Fruit fly (Drosophila melanogaster) whole organism, embryonic: ENCODE measurements around the gene CG13299.
A peak's percentile ranks its signal among the peaks of the same experiment; 100 is the strongest.

Source experiments
- Asciz ChIP-seq: fragments of 200-800 bp; sonication (Bioruptor generic); optimal IDR thresholded peaks from 2 replicates; lab custom pipeline; 2017; ENCODE audit warnings: missing biosample characterization, mild to moderate bottlenecking, missing genetic modification characterization, missing genetic modification reagents
- B-H2 ChIP-seq: fragments of 200-800 bp; sonication (Bioruptor generic); optimal IDR thresholded peaks from 2 replicates; lab custom pipeline; 2018; ENCODE audit warnings: missing biosample characterization, mild to moderate bottlenecking, missing genetic modification characterization
- CG10209 ChIP-seq: fragments of 200-800 bp; sonication (Bioruptor generic); optimal IDR thresholded peaks from 3 replicates; lab custom pipeline; 2017; ENCODE audit warnings: missing biosample characterization, mild to moderate bottlenecking, missing genetic modification characterization, missing genetic modification reagents
- CG10366 ChIP-seq: fragments of 200-800 bp; sonication (Bioruptor generic); IDR thresholded peaks from 2 replicates; pipeline ENCODE4 v1.3.6; 2022; ENCODE audit warnings: missing biosample characterization, missing genetic modification characterization
- CG12219 ChIP-seq: fragments of 200-800 bp; sonication (Bioruptor generic); optimal IDR thresholded peaks from 3 replicates; lab custom pipeline; 2018; ENCODE audit warnings: missing biosample characterization, mild to moderate bottlenecking, missing genetic modification characterization
- CG12659 ChIP-seq: fragments of 200-800 bp; sonication (Bioruptor generic); optimal IDR thresholded peaks from 3 replicates; lab custom pipeline; 2017; ENCODE audit warnings: mild to moderate bottlenecking, missing biosample characterization, missing genetic modification reagents, missing genetic modification characterization
- CG13296 ChIP-seq: fragments of 200-800 bp; sonication (Bioruptor generic); optimal IDR thresholded peaks from 3 replicates; lab custom pipeline; 2018; ENCODE audit warnings: missing biosample characterization, mild to moderate bottlenecking, missing genetic modification characterization
- CG14014 ChIP-seq: fragments of 200-800 bp; sonication (Bioruptor generic); IDR thresholded peaks from 2 replicates; pipeline ENCODE4 v1.3.6; 2022; ENCODE audit warnings: missing biosample characterization, missing genetic modification characterization
- CG15269 ChIP-seq: fragments of 200-800 bp; sonication (Bioruptor generic); optimal IDR thresholded peaks from 2 replicates; lab custom pipeline; 2018; ENCODE audit warnings: missing biosample characterization, mild to moderate bottlenecking, missing genetic modification characterization, moderate library complexity
- CG17385 ChIP-seq: fragments of 200-800 bp; sonication (Bioruptor generic); optimal IDR thresholded peaks from 3 replicates; lab custom pipeline; 2018; ENCODE audit warnings: missing biosample characterization, mild to moderate bottlenecking, missing genetic modification characterization
- CG17802 ChIP-seq: fragments of 200-800 bp; sonication (Bioruptor generic); optimal IDR thresholded peaks from 2 replicates; lab custom pipeline; 2018; ENCODE audit warnings: missing biosample characterization, mild to moderate bottlenecking, missing genetic modification characterization, moderate library complexity
- CG3847 ChIP-seq: fragments of 200-800 bp; sonication (Bioruptor generic); IDR thresholded peaks from 2 replicates; pipeline ENCODE4 v1.3.6; 2022; ENCODE audit warnings: missing biosample characterization, missing genetic modification characterization
- CG42726 ChIP-seq: fragments of 200-800 bp; sonication (Bioruptor generic); IDR thresholded peaks from 2 replicates; pipeline ENCODE4 v1.3.6; 2022; ENCODE audit warnings: missing biosample characterization, missing genetic modification characterization; ENCODE audit not compliant: partially characterized antibody
- CG4328 ChIP-seq: fragments of 200-800 bp; sonication (Bioruptor generic); optimal IDR thresholded peaks from 3 replicates; lab custom pipeline; 2017; ENCODE audit warnings: missing biosample characterization, missing genetic modification reagents, missing genetic modification characterization
- CG5180 ChIP-seq: fragments of 200-800 bp; sonication (Bioruptor generic); optimal IDR thresholded peaks from 3 replicates; lab custom pipeline; 2017; ENCODE audit warnings: missing biosample characterization, missing genetic modification characterization, mild to moderate bottlenecking, moderate library complexity, missing genetic modification reagents
- CG6254 ChIP-seq: fragments of 200-800 bp; sonication (Bioruptor generic); optimal IDR thresholded peaks from 3 replicates; lab custom pipeline; 2017; ENCODE audit warnings: mild to moderate bottlenecking, missing biosample characterization, missing genetic modification reagents, missing genetic modification characterization
- CG6791 ChIP-seq: fragments of 200-800 bp; sonication (Bioruptor generic); IDR thresholded peaks from 3 replicates; pipeline ENCODE4 v1.3.6; 2022; ENCODE audit warnings: missing biosample characterization, missing genetic modification characterization; ENCODE audit not compliant: partially characterized antibody
- CG6813 ChIP-seq: fragments of 200-800 bp; sonication (Bioruptor generic); optimal IDR thresholded peaks from 2 replicates; lab custom pipeline; 2017; ENCODE audit warnings: missing biosample characterization, missing genetic modification characterization, mild to moderate bottlenecking, moderate library complexity, missing genetic modification reagents
- CG8290 ChIP-seq, 3 experiments: fragments of 200-800 bp; sonication (Bioruptor generic); optimal IDR thresholded peaks; 2 replicates each; lab custom pipeline; 2016 to 2019; ENCODE audit warnings: missing biosample characterization in 3 of 3, missing genetic modification characterization in 3 of 3, mild to moderate bottlenecking in 2 of 3, moderate library complexity in 1 of 3
- D19A ChIP-seq: fragments of 200-800 bp; optimal IDR thresholded peaks from 3 replicates; lab custom pipeline; 2019; ENCODE audit warnings: missing biosample characterization, mild to moderate bottlenecking, missing genetic modification characterization, moderate library complexity
- HLH3B ChIP-seq: fragments of 200-800 bp; sonication (Bioruptor generic); IDR thresholded peaks from 2 replicates; pipeline ENCODE4 v1.3.6; 2022; ENCODE audit warnings: missing biosample characterization, missing genetic modification characterization
- HLH54F ChIP-seq: fragments of 200-800 bp; sonication (Bioruptor generic); optimal IDR thresholded peaks from 3 replicates; lab custom pipeline; 2016; ENCODE audit warnings: missing biosample characterization, missing genetic modification characterization
- Jarid2 ChIP-seq: fragments of 200-800 bp; sonication (Bioruptor generic); optimal IDR thresholded peaks from 3 replicates; lab custom pipeline; 2017; ENCODE audit warnings: mild to moderate bottlenecking, missing biosample characterization, missing genetic modification reagents, missing genetic modification characterization
- MTF-1 ChIP-seq: fragments of 200-800 bp; sonication (Bioruptor generic); optimal IDR thresholded peaks from 2 replicates; lab custom pipeline; 2018; ENCODE audit warnings: missing biosample characterization, mild to moderate bottlenecking, missing genetic modification characterization, borderline replicate concordance
- Mad ChIP-seq: fragments of 200-800 bp; sonication (Bioruptor generic); optimal IDR thresholded peaks from 2 replicates; lab custom pipeline; 2016; ENCODE audit warnings: missing biosample characterization, missing genetic modification characterization
- NfI ChIP-seq: fragments of 200-800 bp; sonication (Bioruptor generic); optimal IDR thresholded peaks from 3 replicates; lab custom pipeline; 2018; ENCODE audit warnings: missing biosample characterization, mild to moderate bottlenecking, missing genetic modification characterization, moderate library complexity
- Opbp ChIP-seq: fragments of 200-800 bp; sonication (Bioruptor generic); IDR thresholded peaks from 3 replicates; pipeline ENCODE4 v1.3.6; 2022; ENCODE audit warnings: missing biosample characterization, missing genetic modification characterization; ENCODE audit not compliant: partially characterized antibody
- Side ChIP-seq: fragments of 200-800 bp; sonication (Bioruptor generic); optimal IDR thresholded peaks from 2 replicates; lab custom pipeline; 2016; ENCODE audit warnings: missing biosample characterization, missing genetic modification characterization
- Ssrp ChIP-seq: fragments of 200-800 bp; sonication (Bioruptor generic); optimal IDR thresholded peaks from 2 replicates; lab custom pipeline; 2018; ENCODE audit warnings: missing biosample characterization, mild to moderate bottlenecking, missing genetic modification characterization, moderate library complexity
- Trl ChIP-seq, 3 experiments: fragments of >200 bp in 2 of 3; fragments of 200-800 bp in 1 of 3; sonication (Bioruptor generic) in 1 of 3; optimal IDR thresholded peaks; 2 replicates in 1 of 3; 3 replicates in 2 of 3; lab custom pipeline; 2016 to 2017; ENCODE audit warnings: missing biosample characterization in 1 of 3, missing genetic modification characterization in 1 of 3
- ab ChIP-seq: fragments of 200-800 bp; sonication (Bioruptor generic); optimal IDR thresholded peaks from 2 replicates; lab custom pipeline; 2016; ENCODE audit warnings: missing biosample characterization, missing genetic modification characterization
- ac ChIP-seq: fragments of 200-800 bp; sonication (Bioruptor generic); optimal IDR thresholded peaks from 3 replicates; lab custom pipeline; 2017; ENCODE audit warnings: missing biosample characterization, mild to moderate bottlenecking, missing genetic modification characterization
- ap ChIP-seq: fragments of 200-800 bp; sonication (Bioruptor generic); IDR thresholded peaks from 2 replicates; pipeline ENCODE4 v1.3.6; 2022; ENCODE audit warnings: missing biosample characterization, missing genetic modification characterization
- bbx ChIP-seq: fragments of 200-800 bp; sonication (Bioruptor generic); IDR thresholded peaks from 2 replicates; pipeline ENCODE4 v1.3.6; 2022; ENCODE audit warnings: missing biosample characterization, missing genetic modification characterization; ENCODE audit not compliant: partially characterized antibody
- cad ChIP-seq: fragments of >200 bp; optimal IDR thresholded peaks from 2 replicates; lab custom pipeline; 2017; ENCODE audit warnings: missing biosample characterization, missing genetic modification characterization
- caup ChIP-seq: fragments of 200-800 bp; sonication (Bioruptor generic); optimal IDR thresholded peaks from 3 replicates; lab custom pipeline; 2017; ENCODE audit warnings: missing biosample characterization, mild to moderate bottlenecking, missing genetic modification characterization, moderate library complexity; ENCODE audit not compliant: severe bottlenecking
- ci ChIP-seq: fragments of 200-800 bp; sonication (Bioruptor generic); IDR thresholded peaks from 3 replicates; pipeline ENCODE4 v1.3.6; 2022; ENCODE audit warnings: missing biosample characterization, missing genetic modification characterization
- crc ChIP-seq: fragments of 200-800 bp; sonication (Bioruptor generic); optimal IDR thresholded peaks from 2 replicates; lab custom pipeline; 2016; ENCODE audit warnings: missing biosample characterization, missing genetic modification characterization
- crol ChIP-seq: fragments of 200-800 bp; sonication (Bioruptor generic); IDR thresholded peaks from 2 replicates; pipeline ENCODE4 v1.3.6; 2022; ENCODE audit warnings: missing biosample characterization, missing genetic modification characterization
- crp ChIP-seq, 2 experiments: fragments of 200-800 bp; sonication (Bioruptor generic); optimal IDR thresholded peaks; 2 replicates in 1 of 2; 3 replicates in 1 of 2; lab custom pipeline; 2017; ENCODE audit warnings: missing biosample characterization in 2 of 2, missing genetic modification characterization in 2 of 2, mild to moderate bottlenecking in 1 of 2, moderate library complexity in 1 of 2
- gce ChIP-seq: fragments of 200-800 bp; sonication (Bioruptor generic); IDR thresholded peaks from 3 replicates; pipeline ENCODE4 v1.3.6; 2022; ENCODE audit warnings: missing biosample characterization, missing genetic modification characterization
- gcm ChIP-seq: fragments of 200-800 bp; sonication (Bioruptor generic); optimal IDR thresholded peaks from 2 replicates; lab custom pipeline; 2019; ENCODE audit warnings: missing biosample characterization, mild to moderate bottlenecking, missing genetic modification characterization, moderate library complexity
- mirr ChIP-seq: fragments of 200-800 bp; sonication (Bioruptor generic); optimal IDR thresholded peaks from 3 replicates; lab custom pipeline; 2018; ENCODE audit warnings: missing biosample characterization, mild to moderate bottlenecking, missing genetic modification characterization
- pfk ChIP-seq: fragments of 200-800 bp; sonication (Bioruptor generic); optimal IDR thresholded peaks from 2 replicates; lab custom pipeline; 2018; ENCODE audit warnings: missing biosample characterization, mild to moderate bottlenecking, missing genetic modification characterization, moderate library complexity
- sna ChIP-seq: fragments of 200-800 bp; sonication (Bioruptor generic); IDR thresholded peaks from 2 replicates; pipeline ENCODE4 v1.3.6; 2022; ENCODE audit warnings: missing biosample characterization, missing genetic modification characterization; ENCODE audit not compliant: partially characterized antibody
- vvl ChIP-seq: fragments of 200-800 bp; sonication (Bioruptor generic); IDR thresholded peaks from 2 replicates; pipeline ENCODE4 v1.3.6; 2022; ENCODE audit warnings: missing biosample characterization, missing genetic modification characterization
- zen2 ChIP-seq: fragments of 200-800 bp; sonication (Bioruptor generic); IDR thresholded peaks from 3 replicates; pipeline ENCODE4 v1.3.6; 2022; ENCODE audit warnings: missing biosample characterization, missing genetic modification characterization; ENCODE audit not compliant: partially characterized antibody

Gene CG13299

dm6 chr3L:6218517-6219155 lies 13.5 kb downstream of the CG13299 start (continued):
- TF ChIP-seq CG4328 (GFP tag; lab: Kevin White, UChicago) (no peak), CG10366 (GFP tag; lab: Robert Waterston, UW) (no peak), ap (GFP tag; lab: Robert Waterston, UW) (no peak), CG10209 (GFP tag; lab: Kevin White, UChicago) (no peak), B-H2 (GFP tag; lab: Kevin White, UChicago) (peak; percentile 15), CG14014 (GFP tag; lab: Robert Waterston, UW) (no peak), Side (GFP tag; lab: Kevin White, UChicago) (no peak), vvl (GFP tag; lab: Robert Waterston, UW) (no peak; the same call in 1 of the 2 replicates), D19A (tag; lab: Kevin White, UChicago) (peak; percentile 94), ab (GFP tag; lab: Kevin White, UChicago) (no peak), Ssrp (no peak), CG12659 (GFP tag; lab: Kevin White, UChicago) (no peak), CG5180 (peak; percentile 3), gcm (GFP tag; lab: Kevin White, UChicago) (peak; percentile 36), ac (GFP tag; lab: Kevin White, UChicago) (peak; percentile 32), CG12219 (GFP tag; lab: Kevin White, UChicago) (peak; percentile 30), Trl (optimal IDR thresholded peaks at IDR 0.05; lab: Kevin White, UChicago) (peak; percentile 70 to 72), Trl (GFP tag; optimal IDR thresholded peaks at IDR 0.05; lab: Kevin White, UChicago) (no peak), pfk (peak; percentile 94), HLH3B (GFP tag; lab: Robert Waterston, UW) (no peak), Jarid2 (peak; percentile 80), CG15269 (no peak), gce (GFP tag; lab: Robert Waterston, UW) (peak; percentile 64; the same call in 1 of the 3 replicates), NfI (no peak), ci (GFP tag; lab: Robert Waterston, UW) (peak; percentile 78; the same call in 2 of the 3 replicates), CG6813 (GFP tag; lab: Kevin White, UChicago) (peak; percentile 56), CG42726 (GFP tag; lab: Robert Waterston, UW) (no peak), CG6254 (peak; percentile 11), crc (no peak), MTF-1 (peak; percentile 31), bbx (GFP tag; lab: Robert Waterston, UW) (peak; percentile 11; the same call in 1 of the 2 replicates), CG3847 (GFP tag; lab: Robert Waterston, UW) (no peak), caup (GFP tag; lab: Kevin White, UChicago) (no peak), Opbp (peak; percentile 47; the same call in 1 of the 3 replicates), CG13296 (GFP tag; lab: Kevin White, UChicago) (peak; percentile 47), CG8290 (GFP tag; optimal IDR thresholded peaks at IDR 0.05; lab: Kevin White, UChicago) (no peak), CG8290 (tag; optimal IDR thresholded peaks at IDR 0.05; lab: Kevin White, UChicago) (no peak), CG17802 (no peak), crol (GFP tag; lab: Robert Waterston, UW) (no peak), sna (peak; percentile 23; the same call in 1 of the 2 replicates), crp (GFP tag; optimal IDR thresholded peaks at IDR 0.05; lab: Kevin White, UChicago) (no peak), CG17385 (GFP tag; lab: Kevin White, UChicago) (peak; percentile 47), mirr (GFP tag; lab: Kevin White, UChicago) (no peak), zen2 (GFP tag; lab: Robert Waterston, UW) (peak; percentile 55; the same call in 1 of the 3 replicates), Mad (GFP tag; lab: Kevin White, UChicago) (no peak), HLH54F (no peak), CG6791 (GFP tag; lab: Robert Waterston, UW) (no peak; the same call in 2 of the 3 replicates), cad (GFP tag; lab: Kevin White, UChicago) (no peak), Asciz (GFP tag; lab: Kevin White, UChicago) (peak; percentile 36)
